Fruit fly (Drosophila melanogaster) whole organism, prepupa: ENCODE measurements around the gene Send1.

Experiments
- Blimp-1 ChIP-seq: fragments of 200-800 bp; sonication (Bioruptor generic); optimal IDR thresholded peaks from 3 replicates; lab custom pipeline; 2017; ENCODE audit warnings: missing biosample characterization, missing genetic modification characterization, mild to moderate bottlenecking, moderate library complexity, missing genetic modification reagents
- CG11762 ChIP-seq: fragments of 200-800 bp; sonication (Bioruptor generic); optimal IDR thresholded peaks from 3 replicates; lab custom pipeline; 2016; ENCODE audit warnings: missing biosample characterization, missing genetic modification characterization; ENCODE audit not compliant: insufficient read depth
- CG15336 ChIP-seq: fragments of 200-800 bp; sonication (Bioruptor generic); IDR thresholded peaks from 2 replicates; pipeline ENCODE4 v1.3.6; 2022; ENCODE audit warnings: missing biosample characterization, missing genetic modification characterization
- CG1621 ChIP-seq: fragments of 200-800 bp; sonication (Bioruptor generic); optimal IDR thresholded peaks from 3 replicates; lab custom pipeline; 2018; ENCODE audit warnings: missing biosample characterization, mild to moderate bottlenecking, missing genetic modification characterization
- CG16779 ChIP-seq: fragments of 200-800 bp; sonication (Bioruptor generic); optimal IDR thresholded peaks from 3 replicates; lab custom pipeline; 2017; ENCODE audit warnings: missing biosample characterization, mild to moderate bottlenecking, missing genetic modification characterization
- CG3032 ChIP-seq: fragments of 200-800 bp; optimal IDR thresholded peaks from 2 replicates; lab custom pipeline; 2019; ENCODE audit warnings: missing biosample characterization, mild to moderate bottlenecking, missing genetic modification characterization, moderate library complexity
- CG31627 ChIP-seq: fragments of 200-800 bp; sonication (Bioruptor generic); optimal IDR thresholded peaks from 3 replicates; lab custom pipeline; 2016; ENCODE audit warnings: missing biosample characterization, missing genetic modification characterization
- CG32006 ChIP-seq: fragments of 200-800 bp; sonication (Bioruptor generic); optimal IDR thresholded peaks from 3 replicates; lab custom pipeline; 2017; ENCODE audit warnings: missing biosample characterization, mild to moderate bottlenecking, missing genetic modification characterization
- CG34406 ChIP-seq: fragments of 200-800 bp; sonication (Bioruptor generic); optimal IDR thresholded peaks from 3 replicates; lab custom pipeline; 2016; ENCODE audit warnings: missing biosample characterization, missing genetic modification characterization
- CG4318 ChIP-seq: fragments of 200-800 bp; sonication (Bioruptor generic); optimal IDR thresholded peaks from 3 replicates; lab custom pipeline; 2017; ENCODE audit warnings: missing biosample characterization, mild to moderate bottlenecking, missing genetic modification characterization
- CG6163 ChIP-seq: fragments of 200-800 bp; sonication (Bioruptor generic); IDR thresholded peaks from 3 replicates; pipeline ENCODE4 v1.3.6; 2022; ENCODE audit warnings: missing biosample characterization, missing genetic modification characterization
- CG6276 ChIP-seq: fragments of 200-800 bp; sonication (Bioruptor generic); optimal IDR thresholded peaks from 2 replicates; lab custom pipeline; 2017; ENCODE audit warnings: missing biosample characterization, mild to moderate bottlenecking, missing genetic modification characterization
- CG6854 ChIP-seq: fragments of 200-800 bp; sonication (Bioruptor generic); optimal IDR thresholded peaks from 2 replicates; lab custom pipeline; 2017; ENCODE audit warnings: missing biosample characterization, mild to moderate bottlenecking, missing genetic modification characterization
- CG8119 ChIP-seq: fragments of 200-800 bp; sonication (Bioruptor generic); IDR thresholded peaks from 3 replicates; pipeline ENCODE4 v1.3.6; 2022; ENCODE audit warnings: missing biosample characterization, missing genetic modification characterization
- CG8632 ChIP-seq: fragments of 200-800 bp; sonication (Bioruptor generic); optimal IDR thresholded peaks from 3 replicates; lab custom pipeline; 2016; ENCODE audit warnings: missing biosample characterization, missing genetic modification characterization
- Eip78C ChIP-seq: fragments of 200-800 bp; sonication (Bioruptor generic); peaks from one replicate; lab custom pipeline; 2016; ENCODE audit warnings: missing biosample characterization, missing genetic modification characterization
- Ets21C ChIP-seq: fragments of 200-800 bp; sonication (Bioruptor generic); optimal IDR thresholded peaks from 3 replicates; lab custom pipeline; 2016; ENCODE audit warnings: missing biosample characterization, missing genetic modification characterization
- Gug ChIP-seq: fragments of 200-800 bp; sonication (Bioruptor generic); IDR thresholded peaks from 2 replicates; pipeline ENCODE4 v1.3.6; 2022; ENCODE audit warnings: missing biosample characterization, missing genetic modification characterization
- Hr38 ChIP-seq: sonication (Bioruptor generic); optimal IDR thresholded peaks from 2 replicates; lab custom pipeline; 2016; ENCODE audit warnings: missing biosample characterization, missing genetic modification characterization
- Hr4 ChIP-seq: fragments of 200-800 bp; sonication (Bioruptor generic); optimal IDR thresholded peaks from 3 replicates; lab custom pipeline; 2016; ENCODE audit warnings: missing biosample characterization, missing genetic modification characterization
- Lpt ChIP-seq: fragments of 200-800 bp; sonication (Bioruptor generic); optimal IDR thresholded peaks from 3 replicates; lab custom pipeline; 2016; ENCODE audit warnings: missing biosample characterization, missing genetic modification characterization
- Met ChIP-seq: fragments of 200-800 bp; sonication (Bioruptor generic); optimal IDR thresholded peaks from 3 replicates; lab custom pipeline; 2016; ENCODE audit warnings: missing biosample characterization, missing genetic modification characterization
- OdsH ChIP-seq: fragments of 200-800 bp; sonication (Bioruptor generic); optimal IDR thresholded peaks from 3 replicates; lab custom pipeline; 2016; ENCODE audit warnings: missing biosample characterization, missing genetic modification characterization
- Sox102F ChIP-seq: fragments of 200-800 bp; sonication (Bioruptor generic); optimal IDR thresholded peaks from 2 replicates; lab custom pipeline; 2016; ENCODE audit warnings: missing biosample characterization, mild to moderate bottlenecking, missing genetic modification characterization
- Sox14 ChIP-seq: fragments of 200-800 bp; sonication (Bioruptor generic); optimal IDR thresholded peaks from 3 replicates; lab custom pipeline; 2016; ENCODE audit warnings: missing biosample characterization, missing genetic modification characterization
- cyc ChIP-seq: fragments of 200-800 bp; sonication (Bioruptor generic); optimal IDR thresholded peaks from 3 replicates; lab custom pipeline; 2016; ENCODE audit warnings: missing biosample characterization, missing genetic modification characterization
- dac ChIP-seq: fragments of 200-800 bp; sonication (Bioruptor generic); optimal IDR thresholded peaks from 2 replicates; lab custom pipeline; 2017; ENCODE audit warnings: missing biosample characterization, mild to moderate bottlenecking, missing genetic modification characterization
- esn ChIP-seq: fragments of 200-800 bp; sonication (Bioruptor generic); optimal IDR thresholded peaks from 2 replicates; lab custom pipeline; 2016; ENCODE audit warnings: missing biosample characterization, mild to moderate bottlenecking, missing genetic modification characterization, moderate library complexity
- fd59A ChIP-seq: fragments of 200-800 bp; sonication (Bioruptor generic); optimal IDR thresholded peaks from 2 replicates; lab custom pipeline; 2017; ENCODE audit warnings: missing biosample characterization, mild to moderate bottlenecking, missing genetic modification characterization, missing genetic modification reagents
- net ChIP-seq: fragments of 200-800 bp; sonication (Bioruptor generic); optimal IDR thresholded peaks from 3 replicates; lab custom pipeline; 2016; ENCODE audit warnings: missing biosample characterization, missing genetic modification characterization
- salr ChIP-seq, 2 experiments: fragments of 200-800 bp; sonication (Bioruptor generic); optimal IDR thresholded peaks; 3 replicates each; lab custom pipeline; 2016 to 2018; ENCODE audit warnings: missing biosample characterization in 2 of 2, missing genetic modification characterization in 2 of 2, mild to moderate bottlenecking in 1 of 2
- spab ChIP-seq: fragments of 200-800 bp; sonication (Bioruptor generic); optimal IDR thresholded peaks from 2 replicates; lab custom pipeline; 2017; ENCODE audit warnings: missing biosample characterization, mild to moderate bottlenecking, missing genetic modification characterization, missing genetic modification reagents
- topi ChIP-seq: fragments of 200-800 bp; sonication (Bioruptor generic); optimal IDR thresholded peaks from 3 replicates; lab custom pipeline; 2016; ENCODE audit warnings: missing biosample characterization, missing genetic modification characterization
- vri ChIP-seq: fragments of 200-800 bp; sonication (Bioruptor generic); optimal IDR thresholded peaks from 3 replicates; lab custom pipeline; 2016; ENCODE audit warnings: missing biosample characterization, mild to moderate bottlenecking, missing genetic modification characterization

The Send1 gene

dm6 chr2L:2254950-2255349 is at the start of gene Send1:
TSS of gene Send1 (minus strand) at chr2L:2255050.
- TF ChIP-seq spab: no peak
- no peak for TF ChIP-seq CG16779
- no peak for TF ChIP-seq esn (GFP tag; lab: Kevin White, UChicago)
- TF ChIP-seq dac (GFP tag; lab: Kevin White, UChicago): no peak

dm6 chr2L:2299803-2300202 is 45.0 kb upstream of the Send1 start, which contains the start of gene CG31949:
TSS of gene CG31949 (plus strand) at chr2L:2300103.
- no peak for TF ChIP-seq Blimp-1 (GFP tag; lab: Kevin White, UChicago)
- TF ChIP-seq CG6854 (GFP tag; lab: Kevin White, UChicago): no peak
- TF ChIP-seq Ets21C (GFP tag; lab: Kevin White, UChicago): no peak
- TF ChIP-seq Sox14 (GFP tag; lab: Kevin White, UChicago): no peak
- TF ChIP-seq CG1621 (tag; lab: Kevin White, UChicago): no peak
- TF ChIP-seq esn (GFP tag; lab: Kevin White, UChicago): no peak
- TF ChIP-seq spab: no peak
- TF ChIP-seq topi (GFP tag; lab: Kevin White, UChicago): no peak
- TF ChIP-seq Sox102F (GFP tag; lab: Kevin White, UChicago): no peak
- TF ChIP-seq Met (GFP tag; lab: Kevin White, UChicago): no peak
- TF ChIP-seq Hr38: no peak
- no peak for TF ChIP-seq Eip78C (GFP tag; lab: Kevin White, UChicago)
- no peak for TF ChIP-seq OdsH (GFP tag; lab: Kevin White, UChicago)
- TF ChIP-seq Gug (GFP tag; lab: Robert Waterston, UW): no peak
- TF ChIP-seq CG31627 (GFP tag; lab: Kevin White, UChicago): no peak
- no peak for TF ChIP-seq CG32006 (GFP tag; lab: Kevin White, UChicago)
- no peak for TF ChIP-seq CG8119 (GFP tag; lab: Robert Waterston, UW)
- TF ChIP-seq cyc (GFP tag; lab: Kevin White, UChicago): no peak
- TF ChIP-seq net: no peak

DNA sequence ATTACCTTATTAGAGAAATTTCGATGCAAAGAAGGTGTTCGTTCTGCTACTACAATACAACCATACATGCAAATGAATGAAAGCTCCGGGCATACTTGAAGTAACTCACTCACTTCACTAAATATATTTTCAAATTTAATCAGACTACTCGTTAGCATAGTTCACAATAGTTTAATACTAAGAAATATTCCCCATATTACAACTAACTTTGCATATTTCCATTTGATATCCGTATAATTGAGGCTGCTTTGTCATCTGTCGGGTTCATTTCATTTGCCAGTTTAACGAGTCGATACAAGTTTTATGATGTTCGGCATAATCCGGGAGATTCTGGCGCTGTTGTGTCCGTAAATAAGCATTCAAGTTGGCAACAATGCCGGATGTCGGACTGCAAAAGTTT is 35.8 kb upstream of the Send1 start, which contains the start of gene robl22E:
TSS of gene robl22E (minus strand) at position 101 of the 400 bp plus-strand sequence.
- no peak for TF ChIP-seq Sox14 (GFP tag; lab: Kevin White, UChicago)
- no peak for TF ChIP-seq CG6276 (GFP tag; lab: Kevin White, UChicago)

- TF ChIP-seq CG6163 (GFP tag; lab: Robert Waterston, UW): no peak
- TF ChIP-seq CG34406 (GFP tag; lab: Kevin White, UChicago): no peak
- no peak for TF ChIP-seq fd59A
- TF ChIP-seq salr (GFP tag; optimal IDR thresholded peaks at IDR 0.05; lab: Kevin White, UChicago): no peak
- TF ChIP-seq Blimp-1 (GFP tag; lab: Kevin White, UChicago): no peak
- TF ChIP-seq CG11762: no peak
- TF ChIP-seq CG32006 (GFP tag; lab: Kevin White, UChicago): no peak
- TF ChIP-seq Lpt (GFP tag; lab: Kevin White, UChicago): no peak
- no peak for TF ChIP-seq Hr4 (GFP tag; lab: Kevin White, UChicago)
- no peak for TF ChIP-seq vri
- no peak for TF ChIP-seq CG15336 (GFP tag; lab: Robert Waterston, UW)
Measured at dm6 chr2L:2289316-2289715, 34.5 kb upstream of the Send1 start, which contains the start of gene CG17237. TSS of gene CG17237 (minus strand) at chr2L:2289416.

DNA sequence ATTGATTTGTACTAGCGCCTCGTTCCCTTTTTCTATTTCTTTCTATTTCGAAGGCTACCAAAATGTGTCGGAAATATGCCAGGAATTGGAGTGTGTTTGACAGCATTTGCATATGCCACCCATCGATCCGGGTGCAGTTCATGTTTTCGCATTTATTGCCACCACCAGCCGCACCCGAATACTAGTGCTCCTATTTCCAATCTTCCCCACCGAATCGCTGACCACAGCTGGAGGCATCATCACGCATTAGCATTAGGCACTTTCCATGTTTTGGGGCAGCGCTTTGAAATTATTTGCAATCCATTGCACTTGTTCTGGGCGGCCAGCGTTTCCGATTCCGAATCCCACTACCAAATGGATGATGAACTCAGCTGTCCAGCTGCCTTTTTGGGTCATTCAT is 33.0 kb upstream of the Send1 start, which contains the start of gene CG42658:
TSS of gene CG42658 (minus strand) at position 101 of the 400 bp plus-strand sequence.
- TF ChIP-seq Eip78C (GFP tag; lab: Kevin White, UChicago) (no peak), CG34406 (GFP tag; lab: Kevin White, UChicago) (no peak), CG3032 (tag; lab: Kevin White, UChicago) (no peak), CG6163 (GFP tag; lab: Robert Waterston, UW) (no peak), CG8119 (GFP tag; lab: Robert Waterston, UW) (no peak), net (no peak), CG8632 (GFP tag; lab: Kevin White, UChicago) (no peak), CG4318 (GFP tag; lab: Kevin White, UChicago) (no peak)
